Worm (Caenorhabditis elegans): Measurements from ENCODE around the gene rpt-2.

The rpt-2 gene

DNA sequence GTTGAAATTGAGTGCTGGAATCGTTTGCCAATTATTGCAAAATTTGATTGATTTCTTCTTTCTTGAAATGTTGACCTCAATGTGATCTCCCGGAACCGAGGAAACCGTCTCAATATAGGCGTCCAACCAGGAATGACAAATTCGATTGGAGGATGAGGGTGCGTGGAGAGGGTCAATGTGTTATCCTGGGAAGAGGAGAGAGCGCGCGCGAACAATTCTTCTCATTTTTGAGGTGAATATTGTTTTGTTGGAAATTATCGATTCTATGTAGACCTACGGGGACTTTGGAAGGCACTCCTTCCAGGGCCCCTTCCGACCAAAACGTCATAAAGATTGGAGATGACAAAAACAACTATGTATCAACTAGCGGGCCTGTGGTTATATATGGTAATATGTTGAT lies 19.1 kb upstream of the rpt-2 start:
- TF ChIP-seq hlh-13 (GFP tag; optimal IDR thresholded peaks at IDR 0.05) = no peak
- TF ChIP-seq sdc-2 (tag; optimal IDR thresholded peaks at IDR 0.05) = no peak
- no peak for TF ChIP-seq unc-55 (GFP tag; optimal IDR thresholded peaks at IDR 0.05)
- no peak for TF ChIP-seq hlh-8 (tag; optimal IDR thresholded peaks at IDR 0.05)
- no peak for TF ChIP-seq ceh-14 (tag; optimal IDR thresholded peaks at IDR 0.05)
- no peak for TF ChIP-seq nhr-11 (tag; optimal IDR thresholded peaks at IDR 0.05)
- no peak for TF ChIP-seq ceh-30 (tag; optimal IDR thresholded peaks at IDR 0.05)

DNA sequence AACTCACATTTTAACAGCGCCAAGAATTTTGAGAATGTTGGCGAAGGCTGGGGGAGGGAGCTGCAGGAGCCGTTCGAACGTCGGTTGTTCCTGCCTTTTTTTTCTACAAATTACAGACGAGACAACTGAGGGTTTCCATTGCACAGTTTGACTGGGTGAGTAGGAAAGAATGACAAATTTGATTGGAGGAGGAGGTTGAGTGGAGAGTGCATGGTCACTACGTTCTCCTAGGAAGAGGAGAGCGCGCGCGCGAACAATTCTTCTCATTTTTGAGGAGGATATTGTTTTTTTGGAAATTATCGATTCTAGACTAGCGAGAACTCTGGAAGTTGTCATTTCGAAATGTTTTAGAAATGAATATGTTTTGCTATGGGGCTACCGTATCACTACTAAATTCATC lies 17.2 kb upstream of the rpt-2 start, which contains the start of gene dhs-17:
Gene dhs-17, minus strand, starts transcription at position 101 of the 400 bp plus-strand sequence.
- TF ChIP-seq ceh-30 (tag; optimal IDR thresholded peaks at IDR 0.05) (no peak), syd-9 (tag; optimal IDR thresholded peaks at IDR 0.05) (no peak), ztf-16 (tag; optimal IDR thresholded peaks at IDR 0.05) (no peak), ets-4 (tag; optimal IDR thresholded peaks at IDR 0.05) (no peak), npax-4 (tag; optimal IDR thresholded peaks at IDR 0.05) (no peak), pha-4 (tag; optimal IDR thresholded peaks at IDR 0.05) (no peak), unc-3 (GFP tag; conservative IDR thresholded peaks at IDR 0.05) (no peak), unc-3 (tag; optimal IDR thresholded peaks at IDR 0.05) (no peak), ceh-9 (tag; optimal IDR thresholded peaks at IDR 0.05) (no peak), rnt-1 (tag; optimal IDR thresholded peaks at IDR 0.05) (no peak), ceh-14 (tag; optimal IDR thresholded peaks at IDR 0.05) (no peak), sox-4 (tag; optimal IDR thresholded peaks at IDR 0.05) (no peak), hlh-30 (tag; optimal IDR thresholded peaks at IDR 0.05; ENCODE audit: insufficient read depth) (no peak), ceh-48 (tag; optimal IDR thresholded peaks at IDR 0.05) (no peak), hlh-15 (tag; optimal IDR thresholded peaks at IDR 0.05) (no peak), F13H6.1 (tag; optimal IDR thresholded peaks at IDR 0.05) (no peak), nfya-1 (tag; optimal IDR thresholded peaks at IDR 0.05) (no peak), odd-2 (tag; optimal IDR thresholded peaks at IDR 0.05) (no peak)

DNA sequence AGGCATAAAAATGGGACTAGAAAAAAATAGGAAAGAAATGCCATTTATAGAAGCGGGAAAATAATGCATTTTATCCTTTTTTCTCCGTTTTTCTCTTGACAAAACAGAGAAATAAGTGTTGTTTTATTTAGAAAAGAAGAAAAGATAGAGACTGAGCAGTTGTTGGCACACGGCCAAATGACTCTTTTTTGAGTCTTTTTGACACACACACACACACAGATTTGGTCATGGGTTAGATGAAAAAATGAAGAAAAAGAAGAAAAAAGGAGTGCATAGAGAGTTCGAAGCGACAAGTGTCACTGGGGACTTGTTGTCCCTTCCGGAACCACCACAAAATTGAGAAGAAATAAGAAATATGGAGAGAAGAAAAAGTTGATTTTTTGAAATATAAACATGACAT lies 16.0 kb upstream of the rpt-2 start:
- TF ChIP-seq T23F11.4 (GFP tag; optimal IDR thresholded peaks at IDR 0.05) (no peak), sox-4 (tag; optimal IDR thresholded peaks at IDR 0.05) (no peak), unc-42 (tag; optimal IDR thresholded peaks at IDR 0.05) (peak; percentile 29), ceh-30 (tag; optimal IDR thresholded peaks at IDR 0.05) (no peak), hlh-6 (tag; optimal IDR thresholded peaks at IDR 0.05) (no peak), lin-11 (tag; optimal IDR thresholded peaks at IDR 0.05) (no peak), pros-1 (tag; optimal IDR thresholded peaks at IDR 0.05) (no peak), elt-2 (tag; optimal IDR thresholded peaks at IDR 0.05) (no peak)

DNA sequence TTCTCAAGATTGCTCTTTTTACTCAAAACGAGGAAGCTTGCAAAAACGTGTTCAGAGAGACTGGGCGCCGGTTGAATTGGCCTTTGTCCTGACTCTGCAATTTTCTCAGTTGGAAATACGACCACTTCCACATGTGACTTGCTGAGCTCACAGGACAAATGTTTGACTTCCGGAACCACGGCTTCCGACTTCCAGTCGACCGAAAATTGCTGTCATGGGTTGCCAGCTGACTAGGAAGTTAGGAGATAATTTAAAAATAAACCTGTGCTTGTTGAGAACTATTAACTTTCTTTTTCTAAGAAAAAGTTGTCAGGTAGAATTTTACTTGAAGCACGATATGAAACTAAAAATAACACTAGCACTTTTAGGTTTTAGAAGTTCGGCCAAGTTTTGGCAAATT lies 14.1 kb upstream of the rpt-2 start:
- TF ChIP-seq fkh-10 (GFP tag; optimal IDR thresholded peaks at IDR 0.05) (no peak), hlh-15 (tag; optimal IDR thresholded peaks at IDR 0.05) (no peak), dve-1 (tag; optimal IDR thresholded peaks at IDR 0.05) (no peak), dmd-4 (tag; optimal IDR thresholded peaks at IDR 0.05; ENCODE audit: borderline replicate concordance) (no peak), pat-9 (tag; optimal IDR thresholded peaks at IDR 0.05) (no peak), rnt-1 (tag; optimal IDR thresholded peaks at IDR 0.05) (no peak), ttx-3 (tag; optimal IDR thresholded peaks at IDR 0.05) (no peak), ceh-6 (GFP tag; optimal IDR thresholded peaks at IDR 0.05) (no peak), npax-4 (tag; optimal IDR thresholded peaks at IDR 0.05) (no peak), hlh-30 (tag; optimal IDR thresholded peaks at IDR 0.05; ENCODE audit: insufficient read depth) (no peak), nhr-232 (tag; optimal IDR thresholded peaks at IDR 0.05) (no peak), unc-42 (tag; optimal IDR thresholded peaks at IDR 0.05) (no peak), ets-4 (tag; optimal IDR thresholded peaks at IDR 0.05) (no peak), Y22D7AL.16 (tag; optimal IDR thresholded peaks at IDR 0.05) (no peak), gmeb-2 (tag; optimal IDR thresholded peaks at IDR 0.05) (no peak), nhr-11 (tag; optimal IDR thresholded peaks at IDR 0.05) (no peak), che-1 (tag; optimal IDR thresholded peaks at IDR 0.05) (no peak), pax-1 (tag; optimal IDR thresholded peaks at IDR 0.05) (no peak)
